Worm (Caenorhabditis elegans): ENCODE data around the gene C29E4.13.

ce11 chrIII:7946968-7947491 is 18.5 kb upstream of the C29E4.13 start, which contains the start of gene gsto-1:
- TF ChIP-seq ama-1 (optimal IDR thresholded peaks at IDR 0.05) (no peak), aly-2 (tag; optimal IDR thresholded peaks at IDR 0.05) (no peak), egl-27 (tag; optimal IDR thresholded peaks at IDR 0.05) (no peak), R02D3.7 (tag; optimal IDR thresholded peaks at IDR 0.05) (no peak), nhr-237 (tag; optimal IDR thresholded peaks at IDR 0.05) (no peak), nhr-77 (tag; optimal IDR thresholded peaks at IDR 0.05) (no peak), ZK546.5 (tag; optimal IDR thresholded peaks at IDR 0.05) (no peak)

Data from whole organism, L2 larva.